Worm (Caenorhabditis elegans) whole organism, L3 larva: ENCODE results near the gene ZK177.3.

ENCODE experiments used
- R02D3.7 ChIP-seq: fragments of 150-350 bp; optimal IDR thresholded peaks from 2 replicates; lab custom pipeline; 2014; ENCODE audit warnings: missing biosample characterization, missing genetic modification characterization
- aly-2 ChIP-seq: fragments of 150-350 bp; optimal IDR thresholded peaks from 2 replicates; lab custom pipeline; 2014; ENCODE audit warnings: missing biosample characterization, missing genetic modification characterization
- elt-1 ChIP-seq: fragments of 150-350 bp; optimal IDR thresholded peaks from 2 replicates; lab custom pipeline; 2014; ENCODE audit warnings: missing biosample characterization, missing genetic modification characterization
- elt-2 ChIP-seq: sonication (generic microtip); optimal IDR thresholded peaks from 2 replicates; lab custom pipeline; 2016; ENCODE audit warnings: missing genetic modification reagents, mild to moderate bottlenecking, missing genetic modification characterization, missing compliant biosample characterization
- nhr-28 ChIP-seq: fragments of 150-350 bp; optimal IDR thresholded peaks from 2 replicates; lab custom pipeline; 2014; ENCODE audit warnings: missing biosample characterization, missing genetic modification characterization
- nhr-77 ChIP-seq: fragments of 150-350 bp; optimal IDR thresholded peaks from 2 replicates; lab custom pipeline; 2014; ENCODE audit warnings: missing biosample characterization, missing genetic modification characterization
- unc-39 ChIP-seq: sonication (generic microtip); optimal IDR thresholded peaks from 4 replicates; lab custom pipeline; 2017; ENCODE audit warnings: missing biosample characterization, missing genetic modification characterization

DNA sequence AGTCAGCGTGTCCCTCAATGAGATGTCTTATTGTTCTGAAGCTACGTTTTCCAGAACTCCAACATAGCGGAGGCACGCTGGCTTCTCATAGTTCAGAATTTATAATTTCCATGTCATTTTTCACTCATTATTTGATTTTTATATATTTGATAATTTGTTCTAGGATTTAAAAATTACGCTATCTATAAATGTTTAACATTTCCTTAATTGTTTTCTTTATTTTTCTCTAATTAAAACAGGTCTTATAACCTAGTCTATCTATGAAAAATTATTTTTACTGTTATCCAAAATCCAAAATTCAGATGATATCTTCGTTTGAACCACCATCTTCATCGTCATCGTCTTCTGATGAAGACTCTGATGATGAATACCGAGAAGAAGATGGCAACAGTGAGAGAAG lies 37.3 kb upstream of the ZK177.3 start, which contains the start of gene F56D1.1:
- TF ChIP-seq nhr-77 (tag; lab: Kevin White, UChicago) (no peak), aly-2 (tag; lab: Kevin White, UChicago) (no peak), nhr-28 (tag; lab: Kevin White, UChicago) (no peak), elt-1 (tag; lab: Kevin White, UChicago) (no peak), unc-39 (tag; lab: Kevin White, UChicago) (no peak), elt-2 (tag; lab: Kevin White, UChicago) (no peak), R02D3.7 (no peak)
